Worm (Caenorhabditis elegans): ENCODE results near the gene ZC8.6.

ZC8.6 gene

DNA sequence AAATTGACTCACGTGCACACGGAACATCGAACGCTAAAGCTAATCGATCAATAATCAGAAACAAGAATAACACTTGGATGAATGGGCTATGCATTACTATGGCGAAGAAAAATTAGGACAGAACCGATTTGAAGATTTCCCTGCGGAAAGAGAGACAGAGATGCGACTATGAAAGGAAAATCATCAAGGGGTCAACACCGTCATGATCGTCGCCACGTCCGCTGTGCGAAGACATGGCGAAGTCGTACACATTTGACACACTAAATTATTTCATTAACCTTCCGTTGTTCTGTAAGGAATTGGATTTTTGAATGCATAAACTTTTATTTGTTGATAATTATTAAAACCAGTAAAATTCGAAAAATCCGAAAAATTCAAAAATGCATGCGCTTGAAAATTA, 28.2 kb downstream of the ZC8.6 start, which contains the start of gene M03F4.6 (continued):
- TF ChIP-seq hmg-11 (tag; optimal IDR thresholded peaks at IDR 0.05), result no peak
- TF ChIP-seq tbx-2 (tag; optimal IDR thresholded peaks at IDR 0.05), result peak; percentile 66
- TF ChIP-seq nhr-76 (tag; optimal IDR thresholded peaks at IDR 0.05), result no peak
- TF ChIP-seq fkh-10 (GFP tag; optimal IDR thresholded peaks at IDR 0.05), result no peak
- TF ChIP-seq aly-2 (tag; optimal IDR thresholded peaks at IDR 0.05), result no peak
- no peak for TF ChIP-seq ztf-11 (tag; optimal IDR thresholded peaks at IDR 0.05)
- TF ChIP-seq elt-3 (tag; optimal IDR thresholded peaks at IDR 0.05), result peak in 1 of 3 experiments; percentile 48
- TF ChIP-seq nhr-237 (tag; optimal IDR thresholded peaks at IDR 0.05), result no peak
- TF ChIP-seq mml-1 (tag; optimal IDR thresholded peaks at IDR 0.05), result no peak
- TF ChIP-seq snpc-4 (tag; optimal IDR thresholded peaks at IDR 0.05), result no peak
- TF ChIP-seq unc-39 (tag; optimal IDR thresholded peaks at IDR 0.05), result no peak
- TF ChIP-seq egl-27 (tag; optimal IDR thresholded peaks at IDR 0.05), result no peak
- TF ChIP-seq skn-1 (tag; optimal IDR thresholded peaks at IDR 0.05), result no peak
- TF ChIP-seq pha-4 (tag; optimal IDR thresholded peaks at IDR 0.05), result no peak
- no peak for TF ChIP-seq pqm-1 (tag; optimal IDR thresholded peaks at IDR 0.05)

ce11 chrX:4965592-4965991, 31.8 kb downstream of the ZC8.6 start:
- no peak for TF ChIP-seq nhr-77 (tag; optimal IDR thresholded peaks at IDR 0.05)
- TF ChIP-seq lin-39 (tag; optimal IDR thresholded peaks at IDR 0.05), result peak; percentile 43
- TF ChIP-seq elt-3 (tag; optimal IDR thresholded peaks at IDR 0.05), result no peak
- no peak for TF ChIP-seq tbx-2 (tag; optimal IDR thresholded peaks at IDR 0.05)

ce11 chrX:4961681-4962656, 35.4 kb downstream of the ZC8.6 start:
- TF ChIP-seq unc-39 (tag; optimal IDR thresholded peaks at IDR 0.05) (no peak), nhr-77 (tag; optimal IDR thresholded peaks at IDR 0.05) (no peak), eor-1 (tag; optimal IDR thresholded peaks at IDR 0.05) (no peak), elt-3 (tag; optimal IDR thresholded peaks at IDR 0.05) (no peak), nhr-237 (tag; optimal IDR thresholded peaks at IDR 0.05) (no peak), pqm-1 (tag; optimal IDR thresholded peaks at IDR 0.05) (no peak), nhr-25 (tag; optimal IDR thresholded peaks at IDR 0.05) (peak; percentile 12), zag-1 (tag; optimal IDR thresholded peaks at IDR 0.05) (no peak), lin-15B (tag; optimal IDR thresholded peaks at IDR 0.05) (peak; percentile 20), sea-2 (GFP tag; optimal IDR thresholded peaks at IDR 0.05) (no peak), elt-1 (tag; optimal IDR thresholded peaks at IDR 0.05) (no peak), nhr-11 (tag; optimal IDR thresholded peaks at IDR 0.05) (peak; percentile 23), nhr-12 (tag; optimal IDR thresholded peaks at IDR 0.05) (no peak), tbx-2 (tag; optimal IDR thresholded peaks at IDR 0.05) (peak; percentile 72), lin-39 (tag; optimal IDR thresholded peaks at IDR 0.05) (peak; percentile 95), jun-1 (tag; optimal IDR thresholded peaks at IDR 0.05) (peak; percentile 60), nfya-1 (tag; optimal IDR thresholded peaks at IDR 0.05; ENCODE audit: insufficient read depth) (peak; percentile 88), aly-2 (tag; optimal IDR thresholded peaks at IDR 0.05) (no peak), fos-1 (tag; optimal IDR thresholded peaks at IDR 0.05) (no peak), nhr-28 (tag; optimal IDR thresholded peaks at IDR 0.05) (no peak), fkh-2 (tag; optimal IDR thresholded peaks at IDR 0.05) (no peak), skn-1 (tag; optimal IDR thresholded peaks at IDR 0.05) (no peak), unc-62 (GFP tag; optimal IDR thresholded peaks at IDR 0.05) (no peak), ZK546.5 (tag; optimal IDR thresholded peaks at IDR 0.05) (no peak), ama-1 (optimal IDR thresholded peaks at IDR 0.05) (no peak), egl-27 (tag; optimal IDR thresholded peaks at IDR 0.05) (no peak), elt-2 (tag; optimal IDR thresholded peaks at IDR 0.05) (no peak), nhr-76 (tag; optimal IDR thresholded peaks at IDR 0.05) (no peak), pha-4 (tag; optimal IDR thresholded peaks at IDR 0.05) (peak; percentile 78), nhr-67 (tag; optimal IDR thresholded peaks at IDR 0.05) (no peak), ztf-11 (tag; optimal IDR thresholded peaks at IDR 0.05) (no peak), mml-1 (tag; optimal IDR thresholded peaks at IDR 0.05) (no peak), ztf-4 (tag; optimal IDR thresholded peaks at IDR 0.05) (no peak), ceh-16 (tag; optimal IDR thresholded peaks at IDR 0.05) (no peak), nhr-23 (tag; optimal IDR thresholded peaks at IDR 0.05) (no peak), fkh-10 (GFP tag; optimal IDR thresholded peaks at IDR 0.05) (no peak), ceh-82 (tag; optimal IDR thresholded peaks at IDR 0.05) (no peak), ceh-9 (tag; optimal IDR thresholded peaks at IDR 0.05) (no peak), snpc-4 (tag; optimal IDR thresholded peaks at IDR 0.05) (peak; percentile 24), nhr-43 (tag; optimal IDR thresholded peaks at IDR 0.05; ENCODE audit: poor library complexity, severe bottlenecking) (no peak), lsy-12 (tag; optimal IDR thresholded peaks at IDR 0.05) (no peak), egl-5 (tag; optimal IDR thresholded peaks at IDR 0.05) (peak; percentile 95), ceh-28 (tag; optimal IDR thresholded peaks at IDR 0.05) (peak; percentile 17), R02D3.7 (tag; optimal IDR thresholded peaks at IDR 0.05) (no peak), hmg-11 (tag; optimal IDR thresholded peaks at IDR 0.05) (peak; percentile 62)

All from whole organism, L3 larva.